Worm (Caenorhabditis elegans) whole organism, L4/young adult: ENCODE data around the gene C18A3.3.
"Not testable (repeated sequence)": the region's sequence is repeated elsewhere in the genome, so short reads cannot be mapped to it uniquely, and the experiment has no call there.

Experiments
- W03F9.2 ChIP-seq: fragments of 150-350 bp; optimal IDR thresholded peaks from 2 replicates; lab custom pipeline; 2014; ENCODE audit warnings: missing biosample characterization, missing genetic modification characterization
- dao-5 ChIP-seq: sonication (generic microtip); optimal IDR thresholded peaks from 2 replicates; lab custom pipeline; 2016; ENCODE audit warnings: missing genotype, missing genetic modification characterization, moderate library complexity, missing compliant biosample characterization
- him-1 ChIP-seq: sonication (generic microtip); optimal IDR thresholded peaks from 2 replicates; lab custom pipeline; 2016; ENCODE audit warnings: missing genotype, missing genetic modification reagents, missing genetic modification characterization, missing compliant biosample characterization

C18A3.3 gene

DNA sequence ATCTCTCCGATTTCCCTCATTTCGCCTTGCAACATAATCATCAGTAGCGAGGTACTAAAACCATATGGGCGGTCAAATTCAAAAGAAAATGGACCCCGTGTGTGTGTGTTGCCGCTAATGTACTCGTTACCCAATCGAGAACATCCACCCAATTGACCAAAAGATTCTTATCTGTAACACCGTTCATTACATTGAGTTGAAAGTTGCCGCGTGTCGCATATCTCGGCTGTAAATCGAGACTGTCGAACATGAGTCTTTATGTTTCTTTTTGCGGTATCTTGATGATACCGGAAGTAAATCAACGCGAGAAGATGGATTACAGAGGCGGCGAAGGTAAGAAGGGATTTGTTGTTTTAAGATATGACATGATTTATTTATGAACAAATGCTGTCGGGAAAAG, 19.6 kb downstream of the C18A3.3 start:
- TF ChIP-seq W03F9.2 (no peak), dao-5 (tag; lab: Kevin White, UChicago) (no peak), him-1 (tag; lab: Kevin White, UChicago) (no peak)

DNA sequence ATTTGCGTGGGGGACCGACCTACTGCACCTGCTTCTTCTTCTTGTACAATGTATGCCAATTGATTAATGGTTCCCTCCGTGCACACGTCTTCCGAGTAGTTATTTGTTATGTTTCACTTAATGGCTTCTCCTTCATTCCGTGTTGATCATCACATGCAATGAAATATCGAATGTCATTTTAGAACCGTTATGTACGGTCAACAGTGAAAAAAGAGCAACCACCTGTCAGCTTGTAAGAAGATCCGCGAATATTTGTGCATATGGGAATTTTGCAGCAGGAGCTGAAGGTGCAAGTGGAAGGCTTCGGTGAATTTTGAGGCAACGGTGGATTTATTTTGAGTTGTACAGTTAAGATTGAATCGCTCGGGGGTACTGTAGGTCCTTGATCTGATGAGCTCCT, 20.5 kb downstream of the C18A3.3 start:
- no peak for TF ChIP-seq dao-5 (tag; lab: Kevin White, UChicago)
- TF ChIP-seq W03F9.2: no peak
- TF ChIP-seq him-1 (tag; lab: Kevin White, UChicago): no peak

DNA sequence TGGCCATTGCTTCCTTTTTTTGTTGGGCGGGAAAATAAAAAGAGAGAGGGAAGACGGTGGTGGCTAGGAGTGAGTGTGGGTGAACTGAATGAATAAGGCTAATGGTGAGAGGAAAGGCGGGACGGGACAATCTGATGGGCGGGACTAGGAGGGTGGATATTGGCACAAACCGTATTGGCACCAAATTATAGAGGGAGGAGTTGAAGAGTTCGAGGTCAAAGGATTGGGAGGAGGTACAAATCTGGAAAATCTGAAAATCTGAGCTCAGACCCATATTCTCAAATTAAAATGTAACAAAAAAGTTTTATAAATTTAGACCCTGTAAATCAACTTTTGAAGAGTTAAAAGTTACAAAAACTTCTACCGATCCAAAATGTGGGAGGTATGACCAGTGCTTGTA, 22.7 kb downstream of the C18A3.3 start, which contains the start of gene hlh-14:
TSS of gene hlh-14 (minus strand) at position 101 of the 400 bp plus-strand sequence.
- TF ChIP-seq him-1 (tag; lab: Kevin White, UChicago) (no peak), W03F9.2 (no peak), dao-5 (tag; lab: Kevin White, UChicago) (no peak)

DNA sequence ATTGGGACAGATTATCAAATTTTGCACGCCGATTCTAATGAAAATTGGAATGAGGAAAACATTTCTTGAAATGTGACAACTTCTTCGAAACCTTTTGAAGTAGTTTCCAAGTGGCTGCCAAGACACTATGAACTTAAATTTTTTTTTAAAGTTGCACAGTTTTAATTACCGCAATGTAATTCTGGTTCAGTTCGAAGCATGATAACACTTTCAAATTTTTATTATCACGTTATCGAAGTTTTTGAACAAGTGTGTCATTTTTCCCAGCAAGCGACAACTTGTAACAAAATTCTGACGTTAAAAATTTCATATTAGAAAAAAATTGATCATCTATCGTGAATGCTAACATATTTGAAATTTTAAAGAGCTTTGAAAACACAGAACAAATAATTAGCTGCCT, 26.7 kb downstream of the C18A3.3 start:
- TF ChIP-seq W03F9.2 (no peak), him-1 (tag; lab: Kevin White, UChicago) (no peak), dao-5 (tag; lab: Kevin White, UChicago) (no peak)

DNA sequence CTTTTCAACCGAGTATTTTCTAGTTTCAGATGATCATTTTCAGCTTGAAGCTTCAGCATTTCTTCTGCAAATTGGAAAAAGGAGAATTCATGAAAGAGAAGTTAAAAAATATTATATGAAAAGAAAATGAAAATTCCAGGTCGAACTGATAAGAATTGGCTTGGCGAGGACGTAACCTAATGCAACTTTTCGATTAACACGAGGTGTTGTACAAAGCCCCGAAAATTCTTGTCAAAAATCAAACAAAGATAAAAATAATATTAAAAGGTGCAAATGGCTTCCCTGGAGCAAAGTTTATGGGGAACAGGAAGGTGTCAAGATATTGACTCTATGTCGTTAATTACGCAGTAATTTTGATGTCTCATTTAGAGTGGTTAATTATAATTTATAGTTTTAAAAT, 28.2 kb downstream of the C18A3.3 start:
- TF ChIP-seq him-1 (tag; lab: Kevin White, UChicago) (no peak), W03F9.2 (no peak), dao-5 (tag; lab: Kevin White, UChicago) (no peak)

ce11 chrII:5745088-5745487, 29.0 kb downstream of the C18A3.3 start, which contains the start of gene F10C1.9:
Gene F10C1.9, minus strand, starts transcription at chrII:5745284.
- TF ChIP-seq dao-5 (tag; lab: Kevin White, UChicago): no peak
- TF ChIP-seq him-1 (tag; lab: Kevin White, UChicago): no peak
- TF ChIP-seq W03F9.2: no peak

DNA sequence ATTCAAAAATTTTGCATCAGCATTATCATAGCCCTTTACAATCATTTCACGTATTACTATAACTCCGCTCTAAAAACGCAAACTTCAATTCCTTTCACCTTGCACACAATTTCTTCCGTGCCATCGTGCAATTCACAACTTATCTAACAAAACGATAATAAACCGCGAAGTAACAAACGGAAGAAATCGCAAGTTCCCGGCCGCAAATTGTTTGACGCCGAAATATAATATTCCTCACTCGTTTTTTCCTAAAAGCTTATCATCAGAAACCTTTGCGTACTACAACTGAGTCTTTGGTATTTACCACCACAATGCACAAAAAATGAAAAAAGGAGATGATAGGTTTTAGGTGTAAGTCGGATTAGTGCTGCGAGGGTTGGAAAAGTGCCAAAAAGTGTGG, 31.2 kb downstream of the C18A3.3 start:
- TF ChIP-seq him-1 (tag; lab: Kevin White, UChicago): no peak
- no peak for TF ChIP-seq W03F9.2
- no peak for TF ChIP-seq dao-5 (tag; lab: Kevin White, UChicago)

- no peak for TF ChIP-seq him-1 (tag; lab: Kevin White, UChicago)
- no peak for TF ChIP-seq W03F9.2
- TF ChIP-seq dao-5 (tag; lab: Kevin White, UChicago): no peak
Measured at ce11 chrII:5748395-5748794, 32.3 kb downstream of the C18A3.3 start.

DNA sequence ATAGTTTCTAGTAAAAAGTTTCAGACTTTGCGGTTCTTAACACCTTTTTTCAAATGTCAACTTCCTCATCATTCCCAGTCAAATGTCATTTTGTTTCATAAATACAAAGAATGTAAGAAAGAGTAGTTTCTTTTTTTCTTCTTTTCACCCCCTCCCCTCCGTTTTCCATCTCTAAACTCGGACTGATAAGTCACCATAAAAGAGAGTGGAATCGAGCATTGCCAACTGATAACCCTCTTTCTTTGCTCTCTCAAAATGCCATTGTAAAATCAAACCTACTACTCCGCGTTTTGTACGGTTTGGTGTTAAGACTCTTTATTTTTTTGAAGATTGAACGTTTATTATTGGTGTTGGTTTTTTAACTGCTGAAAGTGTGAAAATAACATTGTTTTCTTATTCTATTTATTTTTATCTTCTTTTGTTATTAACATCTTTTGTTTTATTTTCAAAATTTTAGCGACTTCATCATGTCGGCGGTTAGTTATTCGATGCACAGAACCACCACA, 33.7 kb downstream of the C18A3.3 start, which contains the start of gene ifb-2:
TSS of gene ifb-2 (plus strand) at position 456 of the 506 bp plus-strand sequence.
- TF ChIP-seq dao-5 (tag; lab: Kevin White, UChicago) (no peak), him-1 (tag; lab: Kevin White, UChicago) (no peak), W03F9.2 (no peak)

DNA sequence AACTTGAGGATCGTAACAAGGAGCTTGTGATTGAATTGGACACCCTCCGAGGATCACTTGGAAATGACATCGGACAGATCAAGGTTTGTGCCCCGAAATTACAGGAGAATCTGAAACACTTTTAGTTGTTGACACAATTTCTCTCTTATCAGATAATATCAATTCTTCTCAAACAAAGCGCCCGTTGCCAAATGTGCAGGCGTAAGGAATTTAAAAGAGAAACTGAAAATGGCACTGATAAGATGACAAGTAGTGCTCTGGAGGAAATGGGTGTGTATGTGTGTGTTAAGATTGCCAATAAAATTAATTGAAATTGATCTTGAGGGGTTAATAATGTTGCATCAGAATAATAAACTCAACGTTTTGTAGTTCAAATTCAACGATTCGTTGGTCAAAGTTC, 35.2 kb downstream of the C18A3.3 start:
- TF ChIP-seq him-1 (tag; lab: Kevin White, UChicago) (no peak), dao-5 (tag; lab: Kevin White, UChicago) (no peak), W03F9.2 (no peak)

- TF ChIP-seq W03F9.2: no peak
- no peak for TF ChIP-seq him-1 (tag; lab: Kevin White, UChicago)
- TF ChIP-seq dao-5 (tag; lab: Kevin White, UChicago): no peak
Measured at ce11 chrII:5754168-5754567, 38.1 kb downstream of the C18A3.3 start, which contains the start of gene F10C1.8. Gene F10C1.8, plus strand, starts transcription at chrII:5754468.

DNA sequence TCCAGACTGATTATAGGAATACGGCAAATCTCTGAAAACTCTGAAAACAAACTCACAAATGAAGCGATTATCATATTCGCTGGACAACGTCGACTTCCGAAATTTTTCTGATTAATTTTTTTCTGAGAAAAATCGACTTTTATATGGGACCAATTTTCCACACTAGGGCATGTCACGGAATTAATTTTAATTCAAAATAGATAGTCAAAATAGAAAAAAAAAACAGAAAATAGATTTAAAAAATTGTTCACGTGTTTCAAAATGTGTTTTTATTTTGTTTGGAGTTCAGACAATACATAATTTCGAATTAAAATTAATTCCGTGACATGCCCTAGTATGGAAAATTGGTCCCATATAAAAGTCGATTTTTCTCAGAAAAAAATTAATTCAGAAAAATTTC, 41.5 kb downstream of the C18A3.3 start, which contains the start of the genes F10C1.3 and F10C1.23:
TSS of gene F10C1.3 (minus strand) at position 101 of the 400 bp plus-strand sequence.
TSS of gene F10C1.23 (plus strand) at position 385 of the 400 bp plus-strand sequence.
- not testable (repeated sequence) for TF ChIP-seq dao-5 (tag; lab: Kevin White, UChicago); him-1 (tag; lab: Kevin White, UChicago); W03F9.2

- TF ChIP-seq him-1 (tag; lab: Kevin White, UChicago) (no peak), W03F9.2 (no peak), dao-5 (tag; lab: Kevin White, UChicago) (no peak)
Measured at ce11 chrII:5765318-5765717, 49.2 kb downstream of the C18A3.3 start, which contains the start of gene ifb-1. Gene ifb-1, plus strand, starts transcription at chrII:5765618.
